Fruit fly (Drosophila melanogaster): ENCODE measurements around the gene Toll-9.

- no peak for TF ChIP-seq CG15336 (GFP tag; IDR thresholded peaks at IDR 0.05)
- no peak for TF ChIP-seq CG8119 (GFP tag; IDR thresholded peaks at IDR 0.05)
- TF ChIP-seq CG32006 (GFP tag; optimal IDR thresholded peaks at IDR 0.05) = no peak
- no peak for TF ChIP-seq Ets96B (tag; optimal IDR thresholded peaks at IDR 0.05)
- TF ChIP-seq Sox102F (GFP tag; optimal IDR thresholded peaks at IDR 0.05) = no peak
- TF ChIP-seq Met (GFP tag; optimal IDR thresholded peaks at IDR 0.05) = no peak
- no peak for TF ChIP-seq esn (GFP tag; optimal IDR thresholded peaks at IDR 0.05)
- TF ChIP-seq CG16779 (tag; optimal IDR thresholded peaks at IDR 0.05) = no peak
- TF ChIP-seq Blimp-1 (GFP tag; optimal IDR thresholded peaks at IDR 0.05) = no peak
These were observed 43.8 kb upstream of the Toll-9 start, which contains the start of gene CG13248 for dm6 chr3L:20410345-20410744.
